Fruit fly (Drosophila melanogaster) whole organism, prepupa: Measurements from ENCODE around the gene His2Av.

Source experiments
- CG10631 ChIP-seq: fragments of 200-800 bp; sonication (Bioruptor generic); optimal IDR thresholded peaks from 2 replicates; lab custom pipeline; 2016; ENCODE audit warnings: missing biosample characterization, missing genetic modification characterization
- CG10669 ChIP-seq: fragments of 200-800 bp; sonication (Bioruptor generic); optimal IDR thresholded peaks from 3 replicates; lab custom pipeline; 2018; ENCODE audit warnings: missing biosample characterization, mild to moderate bottlenecking, missing genetic modification characterization, moderate library complexity
- CG11762 ChIP-seq: fragments of 200-800 bp; sonication (Bioruptor generic); optimal IDR thresholded peaks from 3 replicates; lab custom pipeline; 2016; ENCODE audit warnings: missing biosample characterization, missing genetic modification characterization; ENCODE audit not compliant: insufficient read depth
- CG11902 ChIP-seq: fragments of 200-800 bp; sonication (Bioruptor generic); optimal IDR thresholded peaks from 3 replicates; lab custom pipeline; 2016; ENCODE audit warnings: missing biosample characterization, missing genetic modification characterization
- CG15336 ChIP-seq: fragments of 200-800 bp; sonication (Bioruptor generic); IDR thresholded peaks from 2 replicates; pipeline ENCODE4 v1.3.6; 2022; ENCODE audit warnings: missing biosample characterization, missing genetic modification characterization
- CG1621 ChIP-seq: fragments of 200-800 bp; sonication (Bioruptor generic); optimal IDR thresholded peaks from 3 replicates; lab custom pipeline; 2018; ENCODE audit warnings: missing biosample characterization, mild to moderate bottlenecking, missing genetic modification characterization
- CG16779 ChIP-seq: fragments of 200-800 bp; sonication (Bioruptor generic); optimal IDR thresholded peaks from 3 replicates; lab custom pipeline; 2017; ENCODE audit warnings: missing biosample characterization, mild to moderate bottlenecking, missing genetic modification characterization
- CG3032 ChIP-seq: fragments of 200-800 bp; optimal IDR thresholded peaks from 2 replicates; lab custom pipeline; 2019; ENCODE audit warnings: missing biosample characterization, mild to moderate bottlenecking, missing genetic modification characterization, moderate library complexity
- CG31627 ChIP-seq: fragments of 200-800 bp; sonication (Bioruptor generic); optimal IDR thresholded peaks from 3 replicates; lab custom pipeline; 2016; ENCODE audit warnings: missing biosample characterization, missing genetic modification characterization
- CG32006 ChIP-seq: fragments of 200-800 bp; sonication (Bioruptor generic); optimal IDR thresholded peaks from 3 replicates; lab custom pipeline; 2017; ENCODE audit warnings: missing biosample characterization, mild to moderate bottlenecking, missing genetic modification characterization
- CG34406 ChIP-seq: fragments of 200-800 bp; sonication (Bioruptor generic); optimal IDR thresholded peaks from 3 replicates; lab custom pipeline; 2016; ENCODE audit warnings: missing biosample characterization, missing genetic modification characterization
- CG3919 ChIP-seq: fragments of 200-800 bp; sonication (Bioruptor generic); optimal IDR thresholded peaks from 3 replicates; lab custom pipeline; 2016; ENCODE audit warnings: missing biosample characterization, missing genetic modification characterization
- CG4318 ChIP-seq: fragments of 200-800 bp; sonication (Bioruptor generic); optimal IDR thresholded peaks from 3 replicates; lab custom pipeline; 2017; ENCODE audit warnings: missing biosample characterization, mild to moderate bottlenecking, missing genetic modification characterization
- CG6163 ChIP-seq: fragments of 200-800 bp; sonication (Bioruptor generic); IDR thresholded peaks from 3 replicates; pipeline ENCODE4 v1.3.6; 2022; ENCODE audit warnings: missing biosample characterization, missing genetic modification characterization
- CG6276 ChIP-seq: fragments of 200-800 bp; sonication (Bioruptor generic); optimal IDR thresholded peaks from 2 replicates; lab custom pipeline; 2017; ENCODE audit warnings: missing biosample characterization, mild to moderate bottlenecking, missing genetic modification characterization
- CG6808 ChIP-seq: fragments of 200-800 bp; sonication (Bioruptor generic); optimal IDR thresholded peaks from 3 replicates; lab custom pipeline; 2017; ENCODE audit warnings: missing biosample characterization, missing genetic modification characterization, mild to moderate bottlenecking, moderate library complexity, missing genetic modification reagents
- CG7368 ChIP-seq: fragments of 200-800 bp; sonication (Bioruptor generic); optimal IDR thresholded peaks from 3 replicates; lab custom pipeline; 2016; ENCODE audit warnings: missing biosample characterization, missing genetic modification characterization
- CG8119 ChIP-seq: fragments of 200-800 bp; sonication (Bioruptor generic); IDR thresholded peaks from 3 replicates; pipeline ENCODE4 v1.3.6; 2022; ENCODE audit warnings: missing biosample characterization, missing genetic modification characterization
- CG8632 ChIP-seq: fragments of 200-800 bp; sonication (Bioruptor generic); optimal IDR thresholded peaks from 3 replicates; lab custom pipeline; 2016; ENCODE audit warnings: missing biosample characterization, missing genetic modification characterization
- CG9139 ChIP-seq: fragments of 200-800 bp; sonication (Bioruptor generic); optimal IDR thresholded peaks from 3 replicates; lab custom pipeline; 2017; ENCODE audit warnings: missing biosample characterization, mild to moderate bottlenecking, missing genetic modification characterization
- Eip78C ChIP-seq: fragments of 200-800 bp; sonication (Bioruptor generic); peaks from one replicate; lab custom pipeline; 2016; ENCODE audit warnings: missing biosample characterization, missing genetic modification characterization
- Eip93F ChIP-seq: fragments of 200-800 bp; sonication (Bioruptor generic); optimal IDR thresholded peaks from 2 replicates; lab custom pipeline; 2016; ENCODE audit warnings: missing biosample characterization, mild to moderate bottlenecking, missing genetic modification characterization
- Ets96B ChIP-seq: fragments of 200-800 bp; optimal IDR thresholded peaks from 2 replicates; lab custom pipeline; 2019; ENCODE audit warnings: missing biosample characterization, mild to moderate bottlenecking, missing genetic modification characterization, moderate library complexity
- Hr39 ChIP-seq: fragments of 200-800 bp; sonication (Bioruptor generic); optimal IDR thresholded peaks from 2 replicates; lab custom pipeline; 2016; ENCODE audit warnings: missing biosample characterization, missing genetic modification characterization
- Hr4 ChIP-seq: fragments of 200-800 bp; sonication (Bioruptor generic); optimal IDR thresholded peaks from 3 replicates; lab custom pipeline; 2016; ENCODE audit warnings: missing biosample characterization, missing genetic modification characterization
- Lpt ChIP-seq: fragments of 200-800 bp; sonication (Bioruptor generic); optimal IDR thresholded peaks from 3 replicates; lab custom pipeline; 2016; ENCODE audit warnings: missing biosample characterization, missing genetic modification characterization
- Met ChIP-seq: fragments of 200-800 bp; sonication (Bioruptor generic); optimal IDR thresholded peaks from 3 replicates; lab custom pipeline; 2016; ENCODE audit warnings: missing biosample characterization, missing genetic modification characterization
- OdsH ChIP-seq: fragments of 200-800 bp; sonication (Bioruptor generic); optimal IDR thresholded peaks from 3 replicates; lab custom pipeline; 2016; ENCODE audit warnings: missing biosample characterization, missing genetic modification characterization
- Smox ChIP-seq: fragments of 200-800 bp; sonication (Bioruptor generic); optimal IDR thresholded peaks from 3 replicates; lab custom pipeline; 2016; ENCODE audit warnings: missing biosample characterization, missing genetic modification characterization
- Sox102F ChIP-seq: fragments of 200-800 bp; sonication (Bioruptor generic); optimal IDR thresholded peaks from 2 replicates; lab custom pipeline; 2016; ENCODE audit warnings: missing biosample characterization, mild to moderate bottlenecking, missing genetic modification characterization
- Sox14 ChIP-seq: fragments of 200-800 bp; sonication (Bioruptor generic); optimal IDR thresholded peaks from 3 replicates; lab custom pipeline; 2016; ENCODE audit warnings: missing biosample characterization, missing genetic modification characterization
- Sox15 ChIP-seq: fragments of 200-800 bp; sonication (Bioruptor generic); optimal IDR thresholded peaks from 3 replicates; lab custom pipeline; 2016; ENCODE audit warnings: missing biosample characterization, missing genetic modification characterization
- achi ChIP-seq: fragments of 200-800 bp; sonication (Bioruptor generic); optimal IDR thresholded peaks from 3 replicates; lab custom pipeline; 2016; ENCODE audit warnings: missing biosample characterization, missing genetic modification characterization
- acj6 ChIP-seq: fragments of 200-800 bp; sonication (Bioruptor generic); optimal IDR thresholded peaks from 3 replicates; lab custom pipeline; 2016; ENCODE audit warnings: missing biosample characterization, missing genetic modification characterization
- cyc ChIP-seq: fragments of 200-800 bp; sonication (Bioruptor generic); optimal IDR thresholded peaks from 3 replicates; lab custom pipeline; 2016; ENCODE audit warnings: missing biosample characterization, missing genetic modification characterization
- dsx ChIP-seq: fragments of 200-800 bp; optimal IDR thresholded peaks from 3 replicates; lab custom pipeline; 2019; ENCODE audit warnings: missing biosample characterization, mild to moderate bottlenecking, missing genetic modification characterization, moderate library complexity; ENCODE audit not compliant: poor library complexity, severe bottlenecking
- eg ChIP-seq: fragments of 200-800 bp; sonication (Bioruptor generic); IDR thresholded peaks from 3 replicates; pipeline ENCODE4 v1.3.6; 2022; ENCODE audit warnings: missing biosample characterization, missing genetic modification characterization
- esn ChIP-seq: fragments of 200-800 bp; sonication (Bioruptor generic); optimal IDR thresholded peaks from 2 replicates; lab custom pipeline; 2016; ENCODE audit warnings: missing biosample characterization, mild to moderate bottlenecking, missing genetic modification characterization, moderate library complexity
- fd59A ChIP-seq: fragments of 200-800 bp; sonication (Bioruptor generic); optimal IDR thresholded peaks from 2 replicates; lab custom pipeline; 2017; ENCODE audit warnings: missing biosample characterization, mild to moderate bottlenecking, missing genetic modification characterization, missing genetic modification reagents
- fd85E ChIP-seq: fragments of 200-800 bp; sonication (Bioruptor generic); optimal IDR thresholded peaks from 3 replicates; lab custom pipeline; 2016; ENCODE audit warnings: missing biosample characterization, missing genetic modification characterization
- lz ChIP-seq: fragments of 200-800 bp; sonication (Bioruptor generic); optimal IDR thresholded peaks from 3 replicates; lab custom pipeline; 2016; ENCODE audit warnings: missing biosample characterization, missing genetic modification characterization
- net ChIP-seq: fragments of 200-800 bp; sonication (Bioruptor generic); optimal IDR thresholded peaks from 3 replicates; lab custom pipeline; 2016; ENCODE audit warnings: missing biosample characterization, missing genetic modification characterization
- pdm3 ChIP-seq: fragments of 200-800 bp; sonication (Bioruptor generic); optimal IDR thresholded peaks from 3 replicates; lab custom pipeline; 2016; ENCODE audit warnings: missing biosample characterization, missing genetic modification characterization
- salr ChIP-seq, 2 experiments: fragments of 200-800 bp; sonication (Bioruptor generic); optimal IDR thresholded peaks; 3 replicates each; lab custom pipeline; 2016 to 2018; ENCODE audit warnings: missing biosample characterization in 2 of 2, missing genetic modification characterization in 2 of 2, mild to moderate bottlenecking in 1 of 2
- spab ChIP-seq: fragments of 200-800 bp; sonication (Bioruptor generic); optimal IDR thresholded peaks from 2 replicates; lab custom pipeline; 2017; ENCODE audit warnings: missing biosample characterization, mild to moderate bottlenecking, missing genetic modification characterization, missing genetic modification reagents
- ss ChIP-seq, 2 experiments: fragments of 200-800 bp; sonication (Bioruptor generic); optimal IDR thresholded peaks; 2 replicates in 1 of 2; 3 replicates in 1 of 2; lab custom pipeline; 2017 to 2018; ENCODE audit warnings: mild to moderate bottlenecking in 2 of 2, missing biosample characterization in 2 of 2, missing genetic modification characterization in 2 of 2, moderate library complexity in 1 of 2
- svp ChIP-seq: fragments of 200-800 bp; sonication (Bioruptor generic); peaks from one replicate; lab custom pipeline; 2016; ENCODE audit warnings: missing biosample characterization, missing genetic modification characterization
- topi ChIP-seq: fragments of 200-800 bp; sonication (Bioruptor generic); optimal IDR thresholded peaks from 3 replicates; lab custom pipeline; 2016; ENCODE audit warnings: missing biosample characterization, missing genetic modification characterization
- vri ChIP-seq: fragments of 200-800 bp; sonication (Bioruptor generic); optimal IDR thresholded peaks from 3 replicates; lab custom pipeline; 2016; ENCODE audit warnings: missing biosample characterization, mild to moderate bottlenecking, missing genetic modification characterization

His2Av gene

dm6 chr3R:26853699-26854098, 13.0 kb upstream of the His2Av start (continued):
- TF ChIP-seq acj6 (GFP tag; lab: Kevin White, UChicago) = no peak
- no peak for TF ChIP-seq Ets96B
- TF ChIP-seq pdm3 (GFP tag; lab: Kevin White, UChicago) = peak; percentile 36
- TF ChIP-seq spab (GFP tag; lab: Kevin White, UChicago) = no peak
- no peak for TF ChIP-seq CG16779
- TF ChIP-seq esn (GFP tag; lab: Kevin White, UChicago) = peak; percentile 5
- TF ChIP-seq Eip93F (GFP tag; lab: Kevin White, UChicago) = no peak
- TF ChIP-seq CG4318 (GFP tag; lab: Kevin White, UChicago) = no peak
- peak; percentile 67 for TF ChIP-seq CG6163 (GFP tag; lab: Robert Waterston, UW)
- no peak for TF ChIP-seq Sox15 (GFP tag; lab: Kevin White, UChicago)
- no peak for TF ChIP-seq CG7368
- no peak for TF ChIP-seq OdsH
- TF ChIP-seq CG34406 = no peak
- TF ChIP-seq dsx = no peak
- TF ChIP-seq CG10669 (GFP tag; lab: Kevin White, UChicago) = peak; percentile 12
- TF ChIP-seq CG8632 (GFP tag; lab: Kevin White, UChicago) = no peak
- TF ChIP-seq eg (GFP tag; lab: Robert Waterston, UW) = peak; percentile 44; the same call in 1 of the 3 replicates
- TF ChIP-seq CG15336 (GFP tag; lab: Robert Waterston, UW) = peak; percentile 39; the same call in 1 of the 2 replicates
- TF ChIP-seq Eip78C (GFP tag; lab: Kevin White, UChicago) = peak; percentile 65
- peak; percentile 34 for TF ChIP-seq Sox14 (GFP tag; lab: Kevin White, UChicago)
- no peak for TF ChIP-seq vri (GFP tag; lab: Kevin White, UChicago)
- peak; percentile 28 for TF ChIP-seq Hr4 (GFP tag; lab: Kevin White, UChicago)
- peak; percentile 30 for TF ChIP-seq Sox102F (GFP tag; lab: Kevin White, UChicago)
- no peak for TF ChIP-seq CG1621

dm6 chr3R:26859228-26859627, 7.5 kb upstream of the His2Av start:
- TF ChIP-seq topi (GFP tag; lab: Kevin White, UChicago) (peak; percentile 49), CG3032 (tag; lab: Kevin White, UChicago) (peak; percentile 68), net (GFP tag; lab: Kevin White, UChicago) (peak; percentile 33), Smox (GFP tag; lab: Kevin White, UChicago) (peak; percentile 37), cyc (GFP tag; lab: Kevin White, UChicago) (peak; percentile 22), CG11762 (no peak), Lpt (GFP tag; lab: Kevin White, UChicago) (no peak), Hr39 (GFP tag; lab: Kevin White, UChicago) (peak; percentile 50), CG16779 (peak; percentile 62), Ets96B (peak; percentile 41), eg (GFP tag; lab: Robert Waterston, UW) (peak; percentile 65), Sox14 (GFP tag; lab: Kevin White, UChicago) (peak; percentile 38), CG8119 (GFP tag; lab: Robert Waterston, UW) (peak; percentile 64), Eip78C (GFP tag; lab: Kevin White, UChicago) (peak; percentile 73), CG6276 (GFP tag; lab: Kevin White, UChicago) (no peak), salr (GFP tag; optimal IDR thresholded peaks at IDR 0.05; lab: Kevin White, UChicago) (peak in 1 of 2 experiments; percentile 20), achi (GFP tag; lab: Kevin White, UChicago) (peak; percentile 43), ss (GFP tag; optimal IDR thresholded peaks at IDR 0.05; lab: Kevin White, UChicago) (peak in 1 of 2 experiments; percentile 53), CG7368 (peak; percentile 20), CG32006 (GFP tag; lab: Kevin White, UChicago) (peak; percentile 52), CG6808 (GFP tag; lab: Kevin White, UChicago) (peak; percentile 16), fd59A (GFP tag; lab: Kevin White, UChicago) (peak; percentile 21), Eip93F (GFP tag; lab: Kevin White, UChicago) (no peak), CG31627 (peak; percentile 41), CG3919 (GFP tag; lab: Kevin White, UChicago) (peak; percentile 34), fd85E (no peak), CG10669 (GFP tag; lab: Kevin White, UChicago) (peak; percentile 29), Met (GFP tag; lab: Kevin White, UChicago) (peak; percentile 50), svp (GFP tag; lab: Kevin White, UChicago) (peak; percentile 71), lz (GFP tag; lab: Kevin White, UChicago) (peak; percentile 50), CG15336 (GFP tag; lab: Robert Waterston, UW) (peak; percentile 39; the same call in 1 of the 2 replicates), CG10631 (peak; percentile 46), CG11902 (GFP tag; lab: Kevin White, UChicago) (no peak), Hr4 (GFP tag; lab: Kevin White, UChicago) (no peak), CG1621 (peak; percentile 22), esn (GFP tag; lab: Kevin White, UChicago) (peak; percentile 51), CG9139 (GFP tag; lab: Kevin White, UChicago) (no peak)
